Worm (Caenorhabditis elegans) whole organism, L2 larva: ENCODE results near the gene cbp-1.

Experiments
- C34F6.9 ChIP-seq: fragments of 150-350 bp; optimal IDR thresholded peaks from 2 replicates; lab custom pipeline; 2014; ENCODE audit warnings: missing biosample characterization, missing genetic modification characterization
- R02D3.7 ChIP-seq: fragments of 150-350 bp; optimal IDR thresholded peaks from 2 replicates; lab custom pipeline; 2014; ENCODE audit warnings: missing biosample characterization, missing genetic modification characterization
- Y55F3AM.14 ChIP-seq: fragments of 200-800 bp; sonication (Bioruptor generic); optimal IDR thresholded peaks from 2 replicates; lab custom pipeline; 2018; ENCODE audit warnings: mild to moderate bottlenecking, missing genetic modification characterization, missing compliant biosample characterization
- ZK546.5 ChIP-seq: sonication (generic microtip); optimal IDR thresholded peaks from 2 replicates; lab custom pipeline; 2017; ENCODE audit warnings: missing biosample characterization, missing genetic modification characterization
- alr-1 ChIP-seq: fragments of 150-350 bp; optimal IDR thresholded peaks from 2 replicates; lab custom pipeline; 2014; ENCODE audit warnings: missing biosample characterization, missing genetic modification characterization
- ceh-16 ChIP-seq: fragments of 150-350 bp; optimal IDR thresholded peaks from 2 replicates; lab custom pipeline; 2014; ENCODE audit warnings: missing biosample characterization, missing genetic modification characterization
- crh-2 ChIP-seq: sonication (generic microtip); optimal IDR thresholded peaks from 2 replicates; lab custom pipeline; 2017; ENCODE audit warnings: missing biosample characterization, missing genetic modification characterization
- egl-27 ChIP-seq: sonication (generic microtip); optimal IDR thresholded peaks from 3 replicates; lab custom pipeline; 2017; ENCODE audit warnings: missing biosample characterization, missing genetic modification reagents, missing genetic modification characterization
- fos-1 ChIP-seq: fragments of 150-350 bp; optimal IDR thresholded peaks from 2 replicates; lab custom pipeline; 2014; ENCODE audit warnings: missing biosample characterization, missing genetic modification characterization
- gmeb-1 ChIP-seq: fragments of 150-350 bp; optimal IDR thresholded peaks from 2 replicates; lab custom pipeline; 2014; ENCODE audit warnings: missing biosample characterization, missing genetic modification characterization
- lin-11 ChIP-seq: fragments of 150-350 bp; sonication (generic microtip); optimal IDR thresholded peaks from 2 replicates; lab custom pipeline; 2014; ENCODE audit warnings: missing biosample characterization, missing genetic modification characterization, inconsistent platforms, mixed read lengths
- lin-13 ChIP-seq: fragments of 150-350 bp; optimal IDR thresholded peaks from 2 replicates; lab custom pipeline; 2014; ENCODE audit warnings: missing biosample characterization, missing genetic modification reagents, missing genetic modification characterization
- lsy-2 ChIP-seq, 2 experiments: fragments of 150-350 bp in 1 of 2; sonication (generic microtip) in 1 of 2; optimal IDR thresholded peaks; 2 replicates each; lab custom pipeline; 2014 to 2017; ENCODE audit warnings: missing biosample characterization in 2 of 2, missing genetic modification characterization in 2 of 2
- mab-5 ChIP-seq: fragments of 150-350 bp; optimal IDR thresholded peaks from 2 replicates; lab custom pipeline; 2014; ENCODE audit warnings: missing biosample characterization, missing genetic modification characterization
- mbf-1 ChIP-seq: sonication (generic microtip); optimal IDR thresholded peaks from 2 replicates; lab custom pipeline; 2017; ENCODE audit warnings: missing biosample characterization, missing genetic modification characterization
- mdl-1 ChIP-seq, 2 experiments: fragments of 150-350 bp in 1 of 2; sonication (generic microtip) in 1 of 2; optimal IDR thresholded peaks; 2 replicates each; lab custom pipeline; 2017; ENCODE audit warnings: missing biosample characterization in 2 of 2, missing genetic modification characterization in 2 of 2
- nhr-10 ChIP-seq: sonication (generic microtip); optimal IDR thresholded peaks from 2 replicates; lab custom pipeline; 2017; ENCODE audit warnings: missing biosample characterization, missing genetic modification characterization
- nhr-11 ChIP-seq: fragments of 150-350 bp; optimal IDR thresholded peaks from 2 replicates; lab custom pipeline; 2014; ENCODE audit warnings: missing biosample characterization, missing genetic modification characterization
- nhr-129 ChIP-seq: fragments of 150-350 bp; optimal IDR thresholded peaks from 2 replicates; lab custom pipeline; 2014; ENCODE audit warnings: missing biosample characterization, missing genetic modification characterization
- nhr-21 ChIP-seq: fragments of 150-350 bp; optimal IDR thresholded peaks from 2 replicates; lab custom pipeline; 2014; ENCODE audit warnings: missing biosample characterization, missing genetic modification characterization
- nhr-23 ChIP-seq: fragments of 150-350 bp; optimal IDR thresholded peaks from 2 replicates; lab custom pipeline; 2014; ENCODE audit warnings: missing biosample characterization, missing genetic modification reagents, missing genetic modification characterization
- nhr-237 ChIP-seq: fragments of 150-350 bp; optimal IDR thresholded peaks from 2 replicates; lab custom pipeline; 2014; ENCODE audit warnings: missing biosample characterization, missing genetic modification characterization
- nhr-25 ChIP-seq: fragments of 150-350 bp; sonication (generic microtip); optimal IDR thresholded peaks from 3 replicates; lab custom pipeline; 2014; ENCODE audit warnings: missing biosample characterization, missing genetic modification characterization
- nhr-6 ChIP-seq: fragments of 150-350 bp; optimal IDR thresholded peaks from 2 replicates; lab custom pipeline; 2014; ENCODE audit warnings: missing biosample characterization, missing genetic modification characterization
- nhr-77 ChIP-seq: fragments of 150-350 bp; optimal IDR thresholded peaks from 2 replicates; lab custom pipeline; 2014; ENCODE audit warnings: missing biosample characterization, missing genetic modification characterization
- peb-1 ChIP-seq: fragments of 150-350 bp; optimal IDR thresholded peaks from 2 replicates; lab custom pipeline; 2014; ENCODE audit warnings: missing biosample characterization, missing genetic modification characterization
- skn-1 ChIP-seq: sonication (generic microtip); optimal IDR thresholded peaks from 2 replicates; lab custom pipeline; 2017; ENCODE audit warnings: missing biosample characterization, missing genetic modification characterization
- sma-3 ChIP-seq: sonication (generic microtip); optimal IDR thresholded peaks from 2 replicates; lab custom pipeline; 2016; ENCODE audit warnings: missing genetic modification reagents, missing genetic modification characterization, missing compliant biosample characterization
- sma-9 ChIP-seq, 2 experiments: fragments of 150-350 bp in 1 of 2; sonication (generic microtip) in 1 of 2; optimal IDR thresholded peaks; 2 replicates each; lab custom pipeline; 2014 to 2016; ENCODE audit warnings: missing genetic modification characterization in 2 of 2, mild to moderate bottlenecking in 1 of 2, missing biosample characterization in 1 of 2, missing compliant biosample characterization in 1 of 2, missing genetic modification reagents in 1 of 2, moderate library complexity in 1 of 2
- snpc-4 ChIP-seq: fragments of 150-350 bp; optimal IDR thresholded peaks from 2 replicates; lab custom pipeline; 2014; ENCODE audit warnings: missing biosample characterization, missing genetic modification characterization
- unc-39 ChIP-seq: fragments of 150-350 bp; optimal IDR thresholded peaks from 2 replicates; lab custom pipeline; 2014; ENCODE audit warnings: missing biosample characterization, missing genetic modification characterization
- zag-1 ChIP-seq: fragments of 150-350 bp; optimal IDR thresholded peaks from 2 replicates; lab custom pipeline; 2014; ENCODE audit warnings: missing biosample characterization, missing genetic modification characterization
- ztf-1 ChIP-seq: fragments of 200-800 bp; sonication (Bioruptor generic); conservative IDR thresholded peaks from 2 replicates; pipeline ENCODE4 v1.3.6; 2022; ENCODE audit warnings: missing genetic modification characterization, missing compliant biosample characterization

The cbp-1 gene

ce11 chrIII:9782011-9782436 lies 15.7 kb downstream of the cbp-1 start, which contains the start of gene vha-2:
vha-2 (plus strand) TSS chrIII:9782164.
- TF ChIP-seq alr-1 (tag; lab: Kevin White, UChicago), result no peak
- TF ChIP-seq mbf-1 (tag; lab: Kevin White, UChicago), result no peak
- no peak for TF ChIP-seq Y55F3AM.14 (GFP tag; lab: Kevin White, UChicago)
- no peak for TF ChIP-seq nhr-77 (tag; lab: Kevin White, UChicago)
- TF ChIP-seq mdl-1 (tag; optimal IDR thresholded peaks at IDR 0.05; lab: Kevin White, UChicago), result no peak
- TF ChIP-seq nhr-21 (tag; lab: Kevin White, UChicago), result no peak
- no peak for TF ChIP-seq ZK546.5 (tag; lab: Kevin White, UChicago)
- TF ChIP-seq lin-11 (tag; lab: Kevin White, UChicago), result peak; percentile 22
- TF ChIP-seq nhr-237, result no peak
- no peak for TF ChIP-seq nhr-23 (tag; lab: Kevin White, UChicago)
- TF ChIP-seq mab-5 (tag; lab: Kevin White, UChicago), result no peak
- TF ChIP-seq nhr-129 (tag; lab: Kevin White, UChicago), result peak; percentile 1
- no peak for TF ChIP-seq ztf-1 (GFP tag; lab: Robert Waterston, UW)
- TF ChIP-seq skn-1 (tag; lab: Kevin White, UChicago), result no peak
- TF ChIP-seq zag-1 (tag; lab: Kevin White, UChicago), result no peak
- no peak for TF ChIP-seq ceh-16 (tag; lab: Kevin White, UChicago)
- TF ChIP-seq lsy-2 (tag; optimal IDR thresholded peaks at IDR 0.05; lab: Kevin White, UChicago), result no peak
- peak; percentile 29 for TF ChIP-seq fos-1 (tag; lab: Kevin White, UChicago)
- TF ChIP-seq peb-1 (tag; lab: Kevin White, UChicago), result no peak
- TF ChIP-seq C34F6.9 (tag; lab: Kevin White, UChicago), result no peak
- no peak for TF ChIP-seq unc-39
- TF ChIP-seq sma-3 (GFP tag; lab: Kevin White, UChicago), result peak; percentile 15
- TF ChIP-seq R02D3.7, result no peak
- no peak for TF ChIP-seq crh-2 (tag; lab: Kevin White, UChicago)

- no peak for TF ChIP-seq nhr-25 (tag; lab: Kevin White, UChicago)
- TF ChIP-seq nhr-23 (tag; lab: Kevin White, UChicago), result no peak
- no peak for TF ChIP-seq snpc-4 (tag; lab: Kevin White, UChicago)
- no peak for TF ChIP-seq ZK546.5 (tag; lab: Kevin White, UChicago)
- TF ChIP-seq fos-1 (tag; lab: Kevin White, UChicago), result no peak
- no peak for TF ChIP-seq sma-9 (GFP tag; optimal IDR thresholded peaks at IDR 0.05; lab: Kevin White, UChicago)
- no peak for TF ChIP-seq sma-9 (tag; optimal IDR thresholded peaks at IDR 0.05; lab: Kevin White, UChicago)
- TF ChIP-seq nhr-10 (tag; lab: Kevin White, UChicago), result no peak
Measured at ce11 chrIII:9782483-9783081, 16.3 kb downstream of the cbp-1 start, which contains the start of gene R10E11.6. R10E11.6 (plus strand) TSS chrIII:9783006.

DNA sequence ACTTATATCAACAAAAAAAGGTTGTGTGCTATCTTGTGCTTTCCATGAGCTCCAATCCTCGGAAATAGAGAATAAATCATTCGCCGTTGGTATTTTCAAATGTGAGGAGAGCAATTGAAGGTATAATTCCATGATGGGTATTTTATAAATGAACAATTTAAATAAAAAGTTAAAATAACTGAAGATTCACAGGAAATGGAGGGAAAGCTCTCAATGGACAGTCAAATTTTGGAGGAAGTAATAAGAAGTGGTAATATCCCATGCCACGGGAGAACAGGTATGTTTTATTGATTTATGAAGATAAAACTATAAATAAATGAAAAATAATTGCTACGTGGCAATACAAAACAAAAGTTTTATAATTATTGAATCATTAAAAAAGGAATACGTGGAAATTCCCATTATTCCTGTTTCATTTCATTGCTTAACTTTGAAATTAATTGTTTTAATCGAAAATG lies 16.9 kb downstream of the cbp-1 start:
- peak; percentile 45 for TF ChIP-seq crh-2 (tag; lab: Kevin White, UChicago)
- peak; percentile 25 for TF ChIP-seq sma-3 (GFP tag; lab: Kevin White, UChicago)
- TF ChIP-seq sma-9 (GFP tag; optimal IDR thresholded peaks at IDR 0.05; lab: Kevin White, UChicago), result peak; percentile 27
- TF ChIP-seq sma-9 (tag; optimal IDR thresholded peaks at IDR 0.05; lab: Kevin White, UChicago), result no peak
- TF ChIP-seq gmeb-1 (tag; lab: Kevin White, UChicago), result peak; percentile 44
- TF ChIP-seq lin-13, result peak; percentile 57
- TF ChIP-seq nhr-21 (tag; lab: Kevin White, UChicago), result peak; percentile 47
- TF ChIP-seq mbf-1 (tag; lab: Kevin White, UChicago), result no peak
- peak; percentile 44 for TF ChIP-seq nhr-25 (tag; lab: Kevin White, UChicago)
- TF ChIP-seq unc-39, result no peak
- peak in 1 of 2 experiments; percentile 45 for TF ChIP-seq lsy-2 (tag; optimal IDR thresholded peaks at IDR 0.05; lab: Kevin White, UChicago)
- no peak for TF ChIP-seq mab-5 (tag; lab: Kevin White, UChicago)

DNA sequence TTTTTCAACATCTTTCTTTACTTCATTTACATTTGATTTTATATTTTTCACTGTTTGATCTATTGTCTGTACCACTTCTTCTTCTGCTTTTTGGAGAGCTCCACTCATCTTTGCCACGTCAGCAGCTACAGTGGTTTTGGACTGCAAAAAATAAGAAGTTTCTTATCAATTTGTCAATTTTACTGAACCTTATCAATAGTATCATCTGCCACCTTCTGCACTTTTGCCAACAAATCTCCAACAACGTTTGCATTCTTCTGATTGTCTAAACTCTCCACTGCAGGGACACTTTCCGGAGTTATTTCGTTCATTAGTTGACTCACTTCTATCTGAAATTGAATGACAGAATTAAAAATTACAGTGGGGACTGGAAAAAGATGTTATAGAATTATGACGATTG lies 20.5 kb downstream of the cbp-1 start:
- TF ChIP-seq nhr-11 (tag; lab: Kevin White, UChicago) (no peak), fos-1 (tag; lab: Kevin White, UChicago) (peak; percentile 95), egl-27 (tag; lab: Kevin White, UChicago) (no peak), Y55F3AM.14 (GFP tag; lab: Kevin White, UChicago) (no peak), ztf-1 (GFP tag; lab: Robert Waterston, UW) (no peak), nhr-6 (no peak), peb-1 (tag; lab: Kevin White, UChicago) (no peak), crh-2 (tag; lab: Kevin White, UChicago) (peak; percentile 84), zag-1 (tag; lab: Kevin White, UChicago) (no peak), gmeb-1 (tag; lab: Kevin White, UChicago) (no peak)
